Worm (Caenorhabditis elegans) whole organism, early embryonic: ENCODE data around the gene C16A3.2.
A peak's percentile ranks its signal among the peaks of the same experiment; 100 is the strongest.

Source experiments
- B0310.2 ChIP-seq: sonication (generic microtip); optimal IDR thresholded peaks from 2 replicates; lab custom pipeline; 2016; ENCODE audit warnings: mild to moderate bottlenecking, missing genetic modification characterization, missing compliant biosample characterization
- F13C5.2 ChIP-seq: sonication (generic microtip); optimal IDR thresholded peaks from 2 replicates; lab custom pipeline; 2017; ENCODE audit warnings: mild to moderate bottlenecking, missing genetic modification characterization, inconsistent platforms, missing compliant biosample characterization
- ama-1 ChIP-seq: fragments of 150-350 bp; optimal IDR thresholded peaks from 2 replicates; lab custom pipeline; 2014
- ceh-36 ChIP-seq: sonication (generic microtip); optimal IDR thresholded peaks from 2 replicates; lab custom pipeline; 2016; ENCODE audit warnings: missing genetic modification characterization, inconsistent platforms, missing compliant biosample characterization
- hmbx-1 ChIP-seq: sonication (generic microtip); optimal IDR thresholded peaks from 2 replicates; lab custom pipeline; 2016; ENCODE audit warnings: mild to moderate bottlenecking, missing genetic modification characterization, missing compliant biosample characterization
- hmg-4 ChIP-seq: fragments of 200-800 bp; sonication (Bioruptor generic); optimal IDR thresholded peaks from 2 replicates; lab custom pipeline; 2018; ENCODE audit warnings: mild to moderate bottlenecking, missing genetic modification characterization, missing compliant biosample characterization
- hnd-1 ChIP-seq: sonication (generic microtip); optimal IDR thresholded peaks from 2 replicates; lab custom pipeline; 2016; ENCODE audit warnings: missing genetic modification characterization, missing compliant biosample characterization
- pes-1 ChIP-seq: fragments of 200-800 bp; sonication (Bioruptor generic); IDR thresholded peaks from 2 replicates; pipeline ENCODE4 v1.3.6; 2022; ENCODE audit warnings: missing genetic modification reagents, missing genetic modification characterization, missing compliant biosample characterization
- scrt-1 ChIP-seq: fragments of 200-800 bp; sonication (Bioruptor generic); IDR thresholded peaks from 2 replicates; pipeline ENCODE4 v1.3.6; 2022; ENCODE audit warnings: missing genetic modification characterization, missing compliant biosample characterization
- sea-1 ChIP-seq: fragments of 200-800 bp; sonication (Bioruptor generic); conservative IDR thresholded peaks from 2 replicates; pipeline ENCODE4 v1.3.6; 2022; ENCODE audit warnings: missing genetic modification characterization, missing compliant biosample characterization
- tbx-37 ChIP-seq: fragments of 200-800 bp; sonication (Bioruptor generic); conservative IDR thresholded peaks from 2 replicates; pipeline ENCODE4 v1.3.6; 2022; ENCODE audit warnings: missing genetic modification reagents, missing genetic modification characterization, missing compliant biosample characterization

DNA sequence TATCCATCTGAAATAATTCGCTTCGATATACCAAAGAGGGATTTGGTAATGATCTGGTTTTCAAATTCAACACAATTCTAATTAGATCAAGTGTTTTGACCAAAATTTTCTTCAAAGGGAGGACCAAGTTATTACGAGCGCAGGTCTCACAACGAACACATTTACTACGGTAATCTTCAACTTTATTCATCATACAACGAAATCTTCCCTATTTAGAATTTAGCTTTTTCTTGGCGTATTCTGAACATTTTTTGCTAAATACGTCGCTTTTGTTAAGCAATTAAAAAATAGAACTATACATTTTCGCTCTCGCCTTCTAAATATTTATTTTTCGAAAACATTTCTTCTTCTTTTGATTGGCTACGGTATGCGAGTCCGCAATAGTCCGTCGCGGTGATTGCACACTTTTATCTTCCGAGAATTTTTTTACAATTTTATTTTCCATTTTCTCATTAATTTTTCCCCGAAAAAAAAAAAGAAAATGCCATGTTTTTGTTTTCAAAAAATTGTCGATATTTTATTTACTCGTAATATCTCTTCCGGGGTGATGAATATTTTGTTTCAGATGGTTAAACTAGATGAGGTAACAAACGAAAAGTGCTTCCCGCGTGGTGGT is 6.5 kb upstream of the C16A3.2 start, which contains the start of gene let-716:
- TF ChIP-seq B0310.2 (tag; lab: Kevin White, UChicago) = no peak
- TF ChIP-seq scrt-1 = no peak
- TF ChIP-seq pes-1 (GFP tag; lab: Robert Waterston, UW) = no peak
- peak; percentile 15 for TF ChIP-seq ama-1 (lab: Kevin White, UChicago)
- TF ChIP-seq hmbx-1 (tag; lab: Kevin White, UChicago) = no peak
- no peak for TF ChIP-seq sea-1 (GFP tag; lab: Robert Waterston, UW)
- TF ChIP-seq F13C5.2 = no peak
- TF ChIP-seq hnd-1 (tag; lab: Kevin White, UChicago) = no peak
- no peak for TF ChIP-seq ceh-36 (tag; lab: Kevin White, UChicago)
- no peak for TF ChIP-seq hmg-4 (GFP tag; lab: Kevin White, UChicago)
- no peak for TF ChIP-seq tbx-37 (GFP tag; lab: Robert Waterston, UW)
